Worm (Caenorhabditis elegans) whole organism, young adult: Measurements from ENCODE around the gene C48D1.5.

Experiments used
- F37B4.10 ChIP-seq: fragments of 200-800 bp; sonication (Bioruptor generic); IDR thresholded peaks from 2 replicates; pipeline ENCODE4 v1.3.6; 2022; ENCODE audit warnings: missing genetic modification characterization, missing compliant biosample characterization
- F39B2.1 ChIP-seq: fragments of 200-800 bp; sonication (Bioruptor generic); IDR thresholded peaks from 2 replicates; pipeline ENCODE4 v1.3.6; 2022; ENCODE audit warnings: missing genetic modification reagents, missing genetic modification characterization, missing compliant biosample characterization
- F49E8.2 ChIP-seq: sonication (generic microtip); optimal IDR thresholded peaks from 3 replicates; lab custom pipeline; 2017; ENCODE audit warnings: missing genetic modification characterization, mild to moderate bottlenecking, missing compliant biosample characterization, antibody characterized with exemption, moderate library complexity; ENCODE audit not compliant: insufficient read depth
- F52B5.7 ChIP-seq: sonication (generic microtip); optimal IDR thresholded peaks from 2 replicates; lab custom pipeline; 2016; ENCODE audit warnings: mild to moderate bottlenecking, missing genetic modification characterization, missing compliant biosample characterization
- F57C9.4 ChIP-seq: sonication (generic microtip); optimal IDR thresholded peaks from 2 replicates; lab custom pipeline; 2017; ENCODE audit warnings: mild to moderate bottlenecking, missing genetic modification characterization, missing compliant biosample characterization
- Y53G8AR.9 ChIP-seq: fragments of 200-800 bp; sonication (Bioruptor generic); conservative IDR thresholded peaks from 2 replicates; pipeline ENCODE4 v1.3.6; 2022; ENCODE audit warnings: missing genetic modification reagents, missing genetic modification characterization, missing compliant biosample characterization
- Y56A3A.18 ChIP-seq: fragments of 200-800 bp; sonication (Bioruptor generic); IDR thresholded peaks from 2 replicates; pipeline ENCODE4 v1.3.6; 2022; ENCODE audit warnings: missing genetic modification reagents, missing genetic modification characterization, missing compliant biosample characterization
- Y79H2A.3 ChIP-seq: fragments of 200-800 bp; sonication (Bioruptor generic); conservative IDR thresholded peaks from 2 replicates; pipeline ENCODE4 v1.3.6; 2022; ENCODE audit warnings: missing genetic modification reagents, missing genetic modification characterization, missing compliant biosample characterization
- atf-7 ChIP-seq: sonication (generic microtip); optimal IDR thresholded peaks from 2 replicates; lab custom pipeline; 2017; ENCODE audit warnings: mild to moderate bottlenecking, missing genetic modification characterization, missing compliant biosample characterization
- attf-3 ChIP-seq: fragments of 200-800 bp; sonication (Bioruptor generic); conservative IDR thresholded peaks from 2 replicates; pipeline ENCODE4 v1.3.6; 2022; ENCODE audit warnings: missing genetic modification reagents, missing genetic modification characterization, missing compliant biosample characterization
- attf-5 ChIP-seq: fragments of 200-800 bp; sonication (Bioruptor generic); optimal IDR thresholded peaks from 2 replicates; lab custom pipeline; 2018; ENCODE audit warnings: mild to moderate bottlenecking, missing genetic modification characterization, missing compliant biosample characterization
- bed-2 ChIP-seq: fragments of 200-800 bp; sonication (Bioruptor generic); IDR thresholded peaks from 2 replicates; pipeline ENCODE4 v1.3.6; 2022; ENCODE audit warnings: missing genetic modification reagents, missing genetic modification characterization, missing compliant biosample characterization
- ccch-3 ChIP-seq: fragments of 200-800 bp; sonication (Bioruptor generic); optimal IDR thresholded peaks from 2 replicates; lab custom pipeline; 2018; ENCODE audit warnings: mild to moderate bottlenecking, missing genetic modification characterization, missing compliant biosample characterization
- cebp-2 ChIP-seq: fragments of 200-800 bp; sonication (Bioruptor generic); IDR thresholded peaks from 2 replicates; pipeline ENCODE4 v1.3.6; 2022; ENCODE audit warnings: missing genetic modification characterization, missing compliant biosample characterization
- ceh-27 ChIP-seq: fragments of 200-800 bp; sonication (Bioruptor generic); optimal IDR thresholded peaks from 2 replicates; lab custom pipeline; 2018; ENCODE audit warnings: mild to moderate bottlenecking, missing genetic modification characterization, moderate library complexity, missing compliant biosample characterization
- ceh-40 ChIP-seq: fragments of 200-800 bp; sonication (Bioruptor generic); IDR thresholded peaks from 2 replicates; pipeline ENCODE4 v1.3.6; 2022; ENCODE audit warnings: missing genetic modification characterization, missing compliant biosample characterization
- ceh-91 ChIP-seq: fragments of 200-800 bp; sonication (Bioruptor generic); IDR thresholded peaks from 2 replicates; pipeline ENCODE4 v1.3.6; 2022; ENCODE audit warnings: missing genetic modification reagents, missing genetic modification characterization, missing compliant biosample characterization
- chd-7 ChIP-seq: sonication (generic microtip); optimal IDR thresholded peaks from 2 replicates; lab custom pipeline; 2016; ENCODE audit warnings: mild to moderate bottlenecking, missing genetic modification characterization, moderate library complexity, missing compliant biosample characterization
- dox-1 ChIP-seq: fragments of 200-800 bp; sonication (Bioruptor generic); IDR thresholded peaks from 2 replicates; pipeline ENCODE4 v1.3.6; 2022; ENCODE audit warnings: missing genetic modification reagents, missing genetic modification characterization, missing compliant biosample characterization
- efl-1 ChIP-seq: fragments of 150-350 bp; optimal IDR thresholded peaks from 2 replicates; lab custom pipeline; 2014; ENCODE audit warnings: missing biosample characterization, missing genetic modification reagents, missing genetic modification characterization
- fkh-3 ChIP-seq: sonication (generic microtip); optimal IDR thresholded peaks from 2 replicates; lab custom pipeline; 2016; ENCODE audit warnings: mild to moderate bottlenecking, missing genetic modification characterization, missing compliant biosample characterization
- gei-17 ChIP-seq: fragments of 200-800 bp; sonication (Bioruptor generic); optimal IDR thresholded peaks from 2 replicates; lab custom pipeline; 2018; ENCODE audit warnings: mild to moderate bottlenecking, missing genetic modification characterization, missing compliant biosample characterization
- hlh-12 ChIP-seq: sonication (generic microtip); optimal IDR thresholded peaks from 2 replicates; lab custom pipeline; 2016; ENCODE audit warnings: missing genetic modification characterization, missing compliant biosample characterization
- hmg-1.2 ChIP-seq: fragments of 200-800 bp; sonication (Bioruptor generic); IDR thresholded peaks from 2 replicates; pipeline ENCODE4 v1.3.6; 2022; ENCODE audit warnings: missing genetic modification reagents, missing genetic modification characterization, missing compliant biosample characterization
- hrde-1 ChIP-seq: sonication (generic microtip); optimal IDR thresholded peaks from 2 replicates; lab custom pipeline; 2016; ENCODE audit warnings: missing genetic modification characterization, mild to moderate bottlenecking, missing compliant biosample characterization, moderate library complexity, missing genotype, missing genetic modification reagents, borderline replicate concordance
- hsf-1 ChIP-seq: fragments of 200-800 bp; sonication (Bioruptor generic); IDR thresholded peaks from 2 replicates; pipeline ENCODE4 v1.3.6; 2022; ENCODE audit warnings: missing genetic modification reagents, missing genetic modification characterization, missing compliant biosample characterization
- let-526 ChIP-seq: fragments of 200-800 bp; sonication (Bioruptor generic); IDR thresholded peaks from 2 replicates; pipeline ENCODE4 v1.3.6; 2022; ENCODE audit warnings: missing genetic modification reagents, missing genetic modification characterization, missing compliant biosample characterization
- lin-26 ChIP-seq: fragments of 200-800 bp; sonication (Bioruptor generic); IDR thresholded peaks from 2 replicates; pipeline ENCODE4 v1.3.6; 2022; ENCODE audit warnings: missing genetic modification reagents, missing genetic modification characterization, missing compliant biosample characterization
- lin-40 ChIP-seq: sonication (generic microtip); optimal IDR thresholded peaks from 2 replicates; lab custom pipeline; 2016; ENCODE audit warnings: missing genetic modification characterization, mild to moderate bottlenecking, missing compliant biosample characterization, missing genotype, missing genetic modification reagents
- lin-54 ChIP-seq: fragments of 200-800 bp; sonication (Bioruptor generic); optimal IDR thresholded peaks from 2 replicates; lab custom pipeline; 2018; ENCODE audit warnings: mild to moderate bottlenecking, missing genetic modification characterization, missing compliant biosample characterization
- lsl-1 ChIP-seq: fragments of 200-800 bp; sonication (Bioruptor generic); optimal IDR thresholded peaks from 2 replicates; lab custom pipeline; 2018; ENCODE audit warnings: mild to moderate bottlenecking, missing genetic modification characterization, moderate library complexity, missing compliant biosample characterization
- lsy-27 ChIP-seq: sonication (generic microtip); optimal IDR thresholded peaks from 2 replicates; lab custom pipeline; 2017; ENCODE audit warnings: missing genetic modification characterization, mild to moderate bottlenecking, missing compliant biosample characterization, antibody characterized with exemption, missing genotype, borderline replicate concordance; ENCODE audit not compliant: insufficient read depth
- madf-6 ChIP-seq: fragments of 200-800 bp; sonication (Bioruptor generic); IDR thresholded peaks from 2 replicates; pipeline ENCODE4 v1.3.6; 2022; ENCODE audit warnings: missing genetic modification reagents, missing genetic modification characterization, missing compliant biosample characterization
- mcd-1 ChIP-seq: fragments of 200-800 bp; sonication (Bioruptor generic); IDR thresholded peaks from 2 replicates; pipeline ENCODE4 v1.3.6; 2022; ENCODE audit warnings: missing genetic modification reagents, missing genetic modification characterization, missing compliant biosample characterization
- nfyb-1 ChIP-seq: fragments of 200-800 bp; sonication (Bioruptor generic); IDR thresholded peaks from 2 replicates; pipeline ENCODE4 v1.3.6; 2022; ENCODE audit warnings: missing genetic modification reagents, missing genetic modification characterization, missing compliant biosample characterization
- nhr-27 ChIP-seq: fragments of 200-800 bp; sonication (Bioruptor generic); optimal IDR thresholded peaks from 2 replicates; lab custom pipeline; 2018; ENCODE audit warnings: mild to moderate bottlenecking, missing genetic modification characterization, moderate library complexity, missing compliant biosample characterization
- sea-2 ChIP-seq: fragments of 200-800 bp; sonication (Bioruptor generic); IDR thresholded peaks from 2 replicates; pipeline ENCODE4 v1.3.6; 2022; ENCODE audit warnings: missing genetic modification characterization, missing compliant biosample characterization
- snpc-1.3 ChIP-seq: sonication (generic microtip); optimal IDR thresholded peaks from 2 replicates; lab custom pipeline; 2017; ENCODE audit warnings: missing genetic modification characterization, mild to moderate bottlenecking, missing compliant biosample characterization, antibody characterized with exemption, moderate library complexity, missing genotype, missing genetic modification reagents; ENCODE audit not compliant: insufficient read depth
- tlf-1 ChIP-seq: fragments of 200-800 bp; sonication (Bioruptor generic); optimal IDR thresholded peaks from 2 replicates; lab custom pipeline; 2018; ENCODE audit warnings: mild to moderate bottlenecking, missing genetic modification characterization, missing compliant biosample characterization

C48D1.5 gene

DNA sequence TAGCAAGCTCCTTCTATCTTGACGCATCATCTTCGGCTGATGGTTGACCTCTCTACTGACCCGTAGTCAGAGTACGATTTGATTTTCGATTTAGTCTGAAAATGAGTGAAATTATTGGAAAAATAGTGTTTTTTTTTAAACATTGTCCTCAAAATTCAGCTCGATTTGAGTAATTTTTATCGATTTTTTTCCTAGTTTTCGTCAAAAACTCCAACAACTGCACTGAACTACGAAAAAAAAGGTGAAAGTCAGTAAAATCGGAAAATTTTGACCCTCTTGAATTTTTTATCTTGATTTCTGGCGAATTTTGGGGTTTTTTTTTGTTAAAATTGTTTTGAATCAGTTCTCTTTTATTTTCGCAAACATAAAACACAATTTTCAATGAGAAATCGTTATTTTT lies 17.7 kb upstream of the C48D1.5 start, which contains the start of gene ced-3:
Gene ced-3 (minus strand): TSS at position 101 of the 400 bp plus-strand sequence.
- TF ChIP-seq atf-7 (tag; lab: Kevin White, UChicago), result no peak
- no peak for TF ChIP-seq attf-3 (GFP tag; lab: Robert Waterston, UW)
- no peak for TF ChIP-seq Y56A3A.18 (GFP tag; lab: Robert Waterston, UW)
- no peak for TF ChIP-seq F39B2.1 (GFP tag; lab: Robert Waterston, UW)
- TF ChIP-seq madf-6 (GFP tag; lab: Robert Waterston, UW), result no peak
- TF ChIP-seq lin-40, result no peak
- no peak for TF ChIP-seq nhr-27 (tag; lab: Kevin White, UChicago)
- TF ChIP-seq gei-17 (GFP tag; lab: Kevin White, UChicago), result no peak
- TF ChIP-seq, all 124 proteins: peak for 0

DNA sequence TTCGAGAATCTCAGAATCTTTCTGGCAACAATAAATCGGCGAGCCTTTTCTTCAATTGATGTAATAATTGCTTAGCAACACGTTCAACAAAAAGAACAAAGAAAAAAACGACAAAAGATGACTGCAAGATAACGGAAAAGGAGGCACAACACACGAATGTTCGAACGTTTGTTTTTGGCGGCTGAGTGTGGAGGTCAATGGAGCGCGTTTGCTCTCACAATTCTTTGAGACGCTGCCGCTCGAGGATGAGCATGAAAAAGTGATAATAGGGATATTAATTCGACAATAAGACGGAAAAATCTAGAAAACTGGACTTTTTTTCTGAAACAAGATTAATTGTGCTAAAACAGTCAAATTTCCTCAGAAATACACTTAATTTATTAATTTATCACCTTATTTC lies 15.9 kb upstream of the C48D1.5 start:
- TF ChIP-seq hsf-1 (GFP tag; lab: Robert Waterston, UW) (no peak), efl-1 (peak; percentile 26), mcd-1 (GFP tag; lab: Robert Waterston, UW) (peak; percentile 74)

DNA sequence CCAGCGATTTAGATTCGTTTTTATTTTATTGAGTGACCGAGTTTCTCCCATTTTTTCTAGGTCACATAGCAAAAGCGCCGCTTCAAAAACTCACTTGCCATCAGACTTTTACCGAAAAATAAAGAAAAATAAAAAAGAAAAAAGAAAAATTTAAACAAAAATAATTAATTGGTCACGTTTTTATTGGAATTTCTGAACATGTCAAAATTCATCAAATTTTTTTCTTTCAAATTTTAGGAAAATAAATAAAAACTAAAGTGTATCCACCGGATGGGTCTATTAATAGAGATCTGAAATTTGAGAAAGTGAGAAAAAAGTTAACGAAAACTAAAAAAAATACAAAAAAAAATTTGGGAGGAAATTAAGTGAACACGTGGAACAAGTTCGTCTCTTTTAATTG lies 12.2 kb upstream of the C48D1.5 start, which contains the start of gene C48D1.9:
Gene C48D1.9 (minus strand): TSS at position 101 of the 400 bp plus-strand sequence.
- TF ChIP-seq Y79H2A.3 (GFP tag; lab: Robert Waterston, UW), result no peak
- no peak for TF ChIP-seq hrde-1 (tag; lab: Kevin White, UChicago)
- TF ChIP-seq attf-5 (GFP tag; lab: Kevin White, UChicago), result no peak
- TF ChIP-seq F49E8.2, result no peak
- TF ChIP-seq let-526 (GFP tag; lab: Robert Waterston, UW), result no peak
- TF ChIP-seq ceh-91, result no peak
- TF ChIP-seq snpc-1.3 (tag; lab: Kevin White, UChicago), result no peak
- TF ChIP-seq tlf-1 (GFP tag; lab: Kevin White, UChicago), result no peak
- no peak for TF ChIP-seq lin-54 (GFP tag; lab: Kevin White, UChicago)
- no peak for TF ChIP-seq lin-26 (GFP tag; lab: Robert Waterston, UW)

DNA sequence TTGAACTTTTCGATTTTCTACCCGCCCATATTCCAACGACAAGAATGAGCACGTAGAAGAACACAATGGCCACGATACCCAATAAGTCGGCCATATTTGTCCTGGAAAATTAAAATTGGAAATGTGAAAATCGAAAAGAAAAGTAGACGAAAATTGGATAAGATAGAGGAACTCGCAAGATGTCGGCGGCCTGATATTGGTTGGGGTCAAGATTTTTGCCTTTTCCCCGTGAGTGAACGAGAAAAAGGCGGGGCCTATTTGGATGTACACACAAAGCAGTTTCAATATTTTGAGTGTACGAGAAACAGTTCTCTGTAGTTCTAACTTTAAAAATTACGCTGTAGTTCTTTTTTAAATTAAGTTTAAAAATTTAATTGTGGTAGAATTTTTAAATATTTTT lies 7.3 kb upstream of the C48D1.5 start, which contains the start of gene cho-1:
Gene cho-1 (minus strand): TSS at position 101 of the 400 bp plus-strand sequence.
- no peak for TF ChIP-seq lsy-27 (tag; lab: Kevin White, UChicago)
- TF ChIP-seq fkh-3 (tag; lab: Kevin White, UChicago), result no peak
- TF ChIP-seq ceh-27 (GFP tag; lab: Kevin White, UChicago), result no peak
- TF ChIP-seq ccch-3, result no peak
- TF ChIP-seq nfyb-1 (GFP tag; lab: Robert Waterston, UW), result no peak
- no peak for TF ChIP-seq Y53G8AR.9 (GFP tag; lab: Robert Waterston, UW)
- TF ChIP-seq hlh-12, result no peak
- TF ChIP-seq sea-2 (GFP tag; lab: Robert Waterston, UW), result no peak
- TF ChIP-seq F57C9.4 (tag; lab: Kevin White, UChicago), result no peak
- TF ChIP-seq F52B5.7, result no peak
- no peak for TF ChIP-seq hmg-1.2 (GFP tag; lab: Robert Waterston, UW)
- no peak for TF ChIP-seq F37B4.10
- no peak for TF ChIP-seq lsl-1 (GFP tag; lab: Kevin White, UChicago)
- TF ChIP-seq ceh-40 (GFP tag; lab: Robert Waterston, UW), result no peak
- TF ChIP-seq bed-2 (GFP tag; lab: Robert Waterston, UW), result no peak
- no peak for TF ChIP-seq cebp-2 (GFP tag; lab: Robert Waterston, UW)
- no peak for TF ChIP-seq dox-1 (GFP tag; lab: Robert Waterston, UW)
- TF ChIP-seq chd-7, result no peak
